Fruit fly (Drosophila melanogaster): ENCODE results near the gene ovm.

- TF ChIP-seq CG9948 (tag; optimal IDR thresholded peaks at IDR 0.05) (no peak), CG34367 (tag; optimal IDR thresholded peaks at IDR 0.05) (no peak)
Measured at dm6 chr2L:128977-129941, 11.5 kb downstream of the ovm start.
